Fruit fly (Drosophila melanogaster) whole organism, pupa: ENCODE results near the gene CG33178.

ENCODE experiments used
- CG8301 ChIP-seq: fragments of 200-800 bp; sonication (Bioruptor generic); optimal IDR thresholded peaks from 2 replicates; lab custom pipeline; 2018; ENCODE audit warnings: missing biosample characterization, mild to moderate bottlenecking, missing genetic modification characterization
- Ets98B ChIP-seq: fragments of 200-800 bp; sonication (Bioruptor generic); IDR thresholded peaks from 2 replicates; pipeline ENCODE4 v1.3.6; 2022; ENCODE audit warnings: missing biosample characterization, missing genetic modification characterization

DNA sequence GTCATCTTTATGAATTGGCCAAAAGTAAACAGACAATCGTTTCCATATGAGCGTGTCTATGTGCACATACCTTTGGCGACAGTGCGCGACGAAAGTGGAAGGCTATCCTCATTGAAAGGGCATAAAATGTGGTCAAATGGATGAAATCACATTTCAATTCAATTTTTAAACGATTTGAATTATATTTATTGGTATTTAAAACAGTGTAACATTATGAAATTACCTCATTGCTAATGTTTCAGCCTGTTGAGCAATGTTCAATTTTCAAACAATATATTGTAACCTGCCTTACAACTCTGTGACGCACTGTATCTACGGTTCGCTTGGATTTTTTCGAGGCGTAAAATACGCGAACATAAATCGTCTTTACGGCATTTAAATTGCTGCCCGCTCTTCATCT, 37.5 kb downstream of the CG33178 start:
- peak; percentile 22; the same call in 1 of the 2 replicates for TF ChIP-seq Ets98B (GFP tag; lab: Robert Waterston, UW)
- peak; percentile 34 for TF ChIP-seq CG8301 (tag; lab: Kevin White, UChicago)
